Worm (Caenorhabditis elegans): ENCODE results near the gene F11D11.4.

F11D11.4 gene

DNA sequence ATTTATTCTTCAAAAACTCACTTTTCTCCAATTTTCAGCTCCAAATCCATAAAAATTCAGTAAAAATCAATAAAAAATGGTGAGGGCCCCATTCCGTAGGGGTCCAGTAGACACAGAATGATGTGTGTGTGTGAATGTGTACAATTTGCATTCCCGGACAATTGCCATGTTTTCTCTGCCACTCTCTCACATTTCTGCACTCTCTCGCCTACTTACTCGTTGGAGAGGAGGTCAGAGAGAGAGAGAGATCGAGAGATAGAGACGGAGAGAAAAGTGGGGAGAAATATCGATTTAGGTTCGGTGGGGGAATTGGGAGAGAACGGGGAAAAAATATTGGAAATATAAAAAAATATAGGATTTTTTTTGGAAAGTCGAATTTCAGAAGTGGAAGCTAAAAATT, 37.6 kb upstream of the F11D11.4 start:
- TF ChIP-seq snu-23 (GFP tag; optimal IDR thresholded peaks at IDR 0.05), result peak; percentile 94
- no peak for TF ChIP-seq sptf-1 (tag; optimal IDR thresholded peaks at IDR 0.05)
- peak; percentile 93 for TF ChIP-seq tbx-2 (tag; optimal IDR thresholded peaks at IDR 0.05)
- no peak for TF ChIP-seq nhr-12 (tag; optimal IDR thresholded peaks at IDR 0.05)
- peak; percentile 75 for TF ChIP-seq fos-1 (tag; optimal IDR thresholded peaks at IDR 0.05)
- TF ChIP-seq dpl-1 (GFP tag; optimal IDR thresholded peaks at IDR 0.05), result peak; percentile 66 to 78 (median 73)
- peak in 1 of 2 experiments; percentile 66 for TF ChIP-seq mdl-1 (tag; optimal IDR thresholded peaks at IDR 0.05)
- peak; percentile 64 for TF ChIP-seq isw-1 (GFP tag; IDR thresholded peaks at IDR 0.05)
- peak; percentile 86 for TF ChIP-seq unc-86 (tag; optimal IDR thresholded peaks at IDR 0.05)
- no peak for TF ChIP-seq ceh-8 (GFP tag; optimal IDR thresholded peaks at IDR 0.05)
- TF ChIP-seq elt-3 (tag; optimal IDR thresholded peaks at IDR 0.05), result peak in 1 of 6 experiments; percentile 38
- TF ChIP-seq nhr-71 (tag; optimal IDR thresholded peaks at IDR 0.05), result peak; percentile 95
- no peak for TF ChIP-seq unc-30 (tag; optimal IDR thresholded peaks at IDR 0.05)
- TF ChIP-seq blmp-1 (tag; optimal IDR thresholded peaks at IDR 0.05), result peak; percentile 11
- TF ChIP-seq snpc-4 (tag; optimal IDR thresholded peaks at IDR 0.05), result peak; percentile 86
- TF ChIP-seq zip-4 (GFP tag; optimal IDR thresholded peaks at IDR 0.05), result no peak
- TF ChIP-seq sox-4 (tag; optimal IDR thresholded peaks at IDR 0.05), result peak; percentile 37
- peak; percentile 13 for TF ChIP-seq ceh-90 (tag; optimal IDR thresholded peaks at IDR 0.05)
- no peak for TF ChIP-seq C34B4.2 (tag; optimal IDR thresholded peaks at IDR 0.05)
- peak; percentile 96 for TF ChIP-seq mep-1 (tag; optimal IDR thresholded peaks at IDR 0.05)
- peak; percentile 68 for TF ChIP-seq nhr-11 (tag; optimal IDR thresholded peaks at IDR 0.05)
- peak; percentile 39 for TF ChIP-seq ceh-63 (GFP tag; optimal IDR thresholded peaks at IDR 0.05)
- peak; percentile 85 for TF ChIP-seq nhr-90 (tag; optimal IDR thresholded peaks at IDR 0.05; ENCODE audit: poor library complexity)
- no peak for TF ChIP-seq ztf-4 (tag; optimal IDR thresholded peaks at IDR 0.05)
- TF ChIP-seq unc-62 (GFP tag; optimal IDR thresholded peaks at IDR 0.05), result no peak
- no peak for TF ChIP-seq lin-14 (GFP tag; optimal IDR thresholded peaks at IDR 0.05)
- TF ChIP-seq elt-2 (tag; optimal IDR thresholded peaks at IDR 0.05), result peak; percentile 35
- no peak for TF ChIP-seq ces-1 (GFP tag; optimal IDR thresholded peaks at IDR 0.05)
- peak; percentile 25 for TF ChIP-seq lin-15B (tag; optimal IDR thresholded peaks at IDR 0.05)
- peak; percentile 5 for TF ChIP-seq zag-1 (tag; optimal IDR thresholded peaks at IDR 0.05)
- TF ChIP-seq nhr-47 (tag; optimal IDR thresholded peaks at IDR 0.05), result peak; percentile 95
- TF ChIP-seq nhr-85 (tag), result peak; percentile 94
- TF ChIP-seq Y116A8C.19 (tag; optimal IDR thresholded peaks at IDR 0.05; ENCODE audit: borderline replicate concordance), result no peak
- TF ChIP-seq irx-1 (tag; optimal IDR thresholded peaks at IDR 0.05), result peak; percentile 76
- TF ChIP-seq xbp-1 (tag; optimal IDR thresholded peaks at IDR 0.05), result peak; percentile 87
- TF ChIP-seq vab-15 (tag; optimal IDR thresholded peaks at IDR 0.05), result no peak
- peak; percentile 78 for TF ChIP-seq nhr-20 (tag; optimal IDR thresholded peaks at IDR 0.05)
- TF ChIP-seq lin-35 (GFP tag; optimal IDR thresholded peaks at IDR 0.05), result peak; percentile 70 to 89
- TF ChIP-seq lin-39 (tag; optimal IDR thresholded peaks at IDR 0.05), result peak; percentile 30
- no peak for TF ChIP-seq ceh-88 (GFP tag; IDR thresholded peaks at IDR 0.05)
- TF ChIP-seq aly-2 (tag; optimal IDR thresholded peaks at IDR 0.05), result no peak
- TF ChIP-seq jun-1 (tag; optimal IDR thresholded peaks at IDR 0.05), result peak; percentile 70
- peak; percentile 64 for TF ChIP-seq skn-1 (tag; optimal IDR thresholded peaks at IDR 0.05)
- peak; percentile 95 for TF ChIP-seq swsn-7 (tag; optimal IDR thresholded peaks at IDR 0.05)
- TF ChIP-seq C04F5.9 (tag; optimal IDR thresholded peaks at IDR 0.05), result no peak
- peak; percentile 58 for TF ChIP-seq F16B12.6 (tag; optimal IDR thresholded peaks at IDR 0.05)
- TF ChIP-seq lsy-2 (tag; optimal IDR thresholded peaks at IDR 0.05), result peak; percentile 90 to 92
- TF ChIP-seq ets-5 (GFP tag; IDR thresholded peaks at IDR 0.05), result no peak
- no peak for TF ChIP-seq unc-130 (tag; optimal IDR thresholded peaks at IDR 0.05)
- TF ChIP-seq grh-1 (GFP tag; IDR thresholded peaks at IDR 0.05), result peak; percentile 72
- no peak for TF ChIP-seq hlh-4 (tag; optimal IDR thresholded peaks at IDR 0.05)
- TF ChIP-seq dsc-1 (tag; optimal IDR thresholded peaks at IDR 0.05), result peak; percentile 81
- peak in 1 of 2 experiments; percentile 72 for TF ChIP-seq ztf-11 (tag; optimal IDR thresholded peaks at IDR 0.05)
- peak; percentile 47 for TF ChIP-seq C16A3.4 (tag; optimal IDR thresholded peaks at IDR 0.05)
